Fruit fly (Drosophila melanogaster) whole organism, larva: ENCODE data around the gene Cad86C.

Source experiments
- noc ChIP-seq: fragments of 200-800 bp; sonication (Bioruptor generic); optimal IDR thresholded peaks from 3 replicates; lab custom pipeline; 2019; ENCODE audit warnings: missing biosample characterization, mild to moderate bottlenecking, missing genetic modification characterization, moderate library complexity

Cad86C gene

dm6 chr3R:10842422-10842821 is 15.5 kb downstream of the Cad86C start:
- no peak for TF ChIP-seq noc (tag; lab: Kevin White, UChicago)

- TF ChIP-seq noc (tag; lab: Kevin White, UChicago) = peak; percentile 86
Measured at dm6 chr3R:10849515-10849973, 22.7 kb downstream of the Cad86C start, which contains the start of gene CG42394. Gene CG42394 (plus strand): TSS chr3R:10849825.

dm6 chr3R:10850636-10851035 is 23.8 kb downstream of the Cad86C start:
- no peak for TF ChIP-seq noc (tag; lab: Kevin White, UChicago)

dm6 chr3R:10852232-10852774 is 25.4 kb downstream of the Cad86C start, which contains the start of gene CG4565:
Gene CG4565 (plus strand): TSS chr3R:10852724.
- TF ChIP-seq noc (tag; lab: Kevin White, UChicago) = no peak

dm6 chr3R:10854243-10854874 is 27.5 kb downstream of the Cad86C start, which contains the start of the genes CG6567 and CG4511:
Gene CG6567 (minus strand): TSS chr3R:10854451.
Gene CG4511 (plus strand): TSS chr3R:10854501.
- peak; percentile 10 for TF ChIP-seq noc (tag; lab: Kevin White, UChicago)

- no peak for TF ChIP-seq noc (tag; lab: Kevin White, UChicago)
Measured at dm6 chr3R:10856618-10857017, 29.7 kb downstream of the Cad86C start, which contains the start of gene CG4570. Gene CG4570 (plus strand): TSS chr3R:10856807.

- no peak for TF ChIP-seq noc (tag; lab: Kevin White, UChicago)
Measured at dm6 chr3R:10859713-10860112, 32.8 kb downstream of the Cad86C start, which contains the start of gene CG14694. Gene CG14694 (minus strand): TSS chr3R:10859813.

dm6 chr3R:10862773-10863445 is 36.0 kb downstream of the Cad86C start, which contains the start of gene CG6574:
Gene CG6574 (minus strand): TSS chr3R:10862988.
- peak; percentile 46 for TF ChIP-seq noc (tag; lab: Kevin White, UChicago)

- no peak for TF ChIP-seq noc (tag; lab: Kevin White, UChicago)
Measured at dm6 chr3R:10863446-10863819, 36.6 kb downstream of the Cad86C start.

- no peak for TF ChIP-seq noc (tag; lab: Kevin White, UChicago)
Measured at dm6 chr3R:10863956-10864355, 37.1 kb downstream of the Cad86C start.

dm6 chr3R:10868427-10868962 is 41.6 kb downstream of the Cad86C start, which contains the start of the genes SelR and Tsp86D:
Gene SelR (minus strand): TSS chr3R:10868642.
Gene Tsp86D (plus strand): TSS chr3R:10868708.
- TF ChIP-seq noc (tag; lab: Kevin White, UChicago) = peak; percentile 92

dm6 chr3R:10870561-10870960 is 43.7 kb downstream of the Cad86C start:
- peak; percentile 81 for TF ChIP-seq noc (tag; lab: Kevin White, UChicago)

- TF ChIP-seq noc (tag; lab: Kevin White, UChicago) = peak; percentile 46
Measured at dm6 chr3R:10872148-10872783, 45.4 kb downstream of the Cad86C start, which contains the start of gene Fdh. Gene Fdh (minus strand): TSS chr3R:10872381.

dm6 chr3R:10872820-10873219 is 45.9 kb downstream of the Cad86C start, which contains the start of gene CG4596:
Gene CG4596 (plus strand): TSS chr3R:10873038.
- no peak for TF ChIP-seq noc (tag; lab: Kevin White, UChicago)
